Worm (Caenorhabditis elegans) whole organism, mixed stage, embryonic: ENCODE results near the gene spn-4.

Experiments
- M03D4.4 ChIP-seq: sonication (generic microtip); optimal IDR thresholded peaks from 2 replicates; lab custom pipeline; 2017; ENCODE audit warnings: mild to moderate bottlenecking, missing genetic modification characterization, missing compliant biosample characterization
- blmp-1 ChIP-seq: fragments of 150-350 bp; optimal IDR thresholded peaks from 2 replicates; lab custom pipeline; 2014; ENCODE audit warnings: missing biosample characterization, missing genetic modification characterization
- ces-1 ChIP-seq: fragments of 150-350 bp; optimal IDR thresholded peaks from 2 replicates; lab custom pipeline; 2014; ENCODE audit warnings: missing biosample characterization, missing genetic modification reagents, missing genetic modification characterization
- cnd-1 ChIP-seq: fragments of 200-800 bp; sonication (Bioruptor generic); optimal IDR thresholded peaks from 2 replicates; lab custom pipeline; 2018; ENCODE audit warnings: mild to moderate bottlenecking, missing genetic modification characterization, missing compliant biosample characterization
- elt-1 ChIP-seq: sonication (generic microtip); optimal IDR thresholded peaks from 2 replicates; lab custom pipeline; 2017; ENCODE audit warnings: missing genetic modification characterization, mild to moderate bottlenecking, missing compliant biosample characterization, antibody characterized with exemption, moderate library complexity, borderline replicate concordance; ENCODE audit not compliant: insufficient read depth
- elt-3 ChIP-seq: fragments of 150-350 bp; optimal IDR thresholded peaks from 2 replicates; lab custom pipeline; 2014; ENCODE audit warnings: missing biosample characterization, missing genetic modification characterization
- pha-4 ChIP-seq: fragments of 150-350 bp; optimal IDR thresholded peaks from 2 replicates; lab custom pipeline; 2018; ENCODE audit warnings: missing biosample characterization, missing genetic modification reagents, missing genetic modification characterization
- snpc-4 ChIP-seq: fragments of 150-350 bp; optimal IDR thresholded peaks from 2 replicates; lab custom pipeline; 2014; ENCODE audit warnings: missing biosample characterization, missing genetic modification characterization
- unc-39 ChIP-seq: fragments of 150-350 bp; optimal IDR thresholded peaks from 2 replicates; lab custom pipeline; 2014; ENCODE audit warnings: missing biosample characterization, missing genetic modification characterization

DNA sequence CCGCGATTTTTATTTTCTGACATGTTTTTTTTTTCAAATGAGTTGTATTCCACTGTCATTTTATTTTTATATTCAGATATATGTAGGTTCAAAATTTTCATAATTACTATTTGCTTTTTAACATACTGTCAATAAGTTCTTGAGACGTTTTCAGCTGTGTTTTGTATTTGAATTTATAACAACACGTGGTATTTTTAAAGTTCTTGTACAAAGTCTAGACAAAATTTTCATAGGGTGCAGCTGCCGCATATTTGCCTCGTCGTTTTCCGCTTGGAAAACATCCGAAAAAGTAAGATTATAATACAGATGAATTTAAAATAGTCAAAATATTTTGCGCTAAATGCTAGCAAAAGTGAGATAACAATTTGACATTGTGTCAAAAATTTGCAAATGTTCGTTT, 44.1 kb upstream of the spn-4 start, which contains the start of gene dmsr-15:
- TF ChIP-seq M03D4.4 (no peak), unc-39 (tag; lab: Kevin White, UChicago) (no peak), pha-4 (tag; lab: Kevin White, UChicago) (no peak), cnd-1 (tag; lab: Kevin White, UChicago) (no peak), elt-1 (tag; lab: Kevin White, UChicago) (no peak), ces-1 (GFP tag; lab: Kevin White, UChicago) (no peak), snpc-4 (no peak), elt-3 (tag; lab: Kevin White, UChicago) (no peak), blmp-1 (no peak)
